Fruit fly (Drosophila melanogaster) whole organism, prepupa: ENCODE results near the gene Prosbeta3.

Source experiments
- CG11762 ChIP-seq: fragments of 200-800 bp; sonication (Bioruptor generic); optimal IDR thresholded peaks from 3 replicates; lab custom pipeline; 2016; ENCODE audit warnings: missing biosample characterization, missing genetic modification characterization; ENCODE audit not compliant: insufficient read depth
- CG15336 ChIP-seq: fragments of 200-800 bp; sonication (Bioruptor generic); IDR thresholded peaks from 2 replicates; pipeline ENCODE4 v1.3.6; 2022; ENCODE audit warnings: missing biosample characterization, missing genetic modification characterization
- CG16779 ChIP-seq: fragments of 200-800 bp; sonication (Bioruptor generic); optimal IDR thresholded peaks from 3 replicates; lab custom pipeline; 2017; ENCODE audit warnings: missing biosample characterization, mild to moderate bottlenecking, missing genetic modification characterization
- CG31627 ChIP-seq: fragments of 200-800 bp; sonication (Bioruptor generic); optimal IDR thresholded peaks from 3 replicates; lab custom pipeline; 2016; ENCODE audit warnings: missing biosample characterization, missing genetic modification characterization
- CG3919 ChIP-seq: fragments of 200-800 bp; sonication (Bioruptor generic); optimal IDR thresholded peaks from 3 replicates; lab custom pipeline; 2016; ENCODE audit warnings: missing biosample characterization, missing genetic modification characterization
- CG6163 ChIP-seq: fragments of 200-800 bp; sonication (Bioruptor generic); IDR thresholded peaks from 3 replicates; pipeline ENCODE4 v1.3.6; 2022; ENCODE audit warnings: missing biosample characterization, missing genetic modification characterization
- CG6276 ChIP-seq: fragments of 200-800 bp; sonication (Bioruptor generic); optimal IDR thresholded peaks from 2 replicates; lab custom pipeline; 2017; ENCODE audit warnings: missing biosample characterization, mild to moderate bottlenecking, missing genetic modification characterization
- CG6854 ChIP-seq: fragments of 200-800 bp; sonication (Bioruptor generic); optimal IDR thresholded peaks from 2 replicates; lab custom pipeline; 2017; ENCODE audit warnings: missing biosample characterization, mild to moderate bottlenecking, missing genetic modification characterization
- CG8119 ChIP-seq: fragments of 200-800 bp; sonication (Bioruptor generic); IDR thresholded peaks from 3 replicates; pipeline ENCODE4 v1.3.6; 2022; ENCODE audit warnings: missing biosample characterization, missing genetic modification characterization
- CG8319 ChIP-seq: fragments of 200-800 bp; sonication (Bioruptor generic); optimal IDR thresholded peaks from 3 replicates; lab custom pipeline; 2016; ENCODE audit warnings: missing biosample characterization, missing genetic modification characterization
- CG9139 ChIP-seq: fragments of 200-800 bp; sonication (Bioruptor generic); optimal IDR thresholded peaks from 3 replicates; lab custom pipeline; 2017; ENCODE audit warnings: missing biosample characterization, mild to moderate bottlenecking, missing genetic modification characterization
- Eip78C ChIP-seq: fragments of 200-800 bp; sonication (Bioruptor generic); peaks from one replicate; lab custom pipeline; 2016; ENCODE audit warnings: missing biosample characterization, missing genetic modification characterization
- Eip93F ChIP-seq: fragments of 200-800 bp; sonication (Bioruptor generic); optimal IDR thresholded peaks from 2 replicates; lab custom pipeline; 2016; ENCODE audit warnings: missing biosample characterization, mild to moderate bottlenecking, missing genetic modification characterization
- Ets21C ChIP-seq: fragments of 200-800 bp; sonication (Bioruptor generic); optimal IDR thresholded peaks from 3 replicates; lab custom pipeline; 2016; ENCODE audit warnings: missing biosample characterization, missing genetic modification characterization
- Ets96B ChIP-seq: fragments of 200-800 bp; optimal IDR thresholded peaks from 2 replicates; lab custom pipeline; 2019; ENCODE audit warnings: missing biosample characterization, mild to moderate bottlenecking, missing genetic modification characterization, moderate library complexity
- Hr38 ChIP-seq: sonication (Bioruptor generic); optimal IDR thresholded peaks from 2 replicates; lab custom pipeline; 2016; ENCODE audit warnings: missing biosample characterization, missing genetic modification characterization
- Hr39 ChIP-seq: fragments of 200-800 bp; sonication (Bioruptor generic); optimal IDR thresholded peaks from 2 replicates; lab custom pipeline; 2016; ENCODE audit warnings: missing biosample characterization, missing genetic modification characterization
- OdsH ChIP-seq: fragments of 200-800 bp; sonication (Bioruptor generic); optimal IDR thresholded peaks from 3 replicates; lab custom pipeline; 2016; ENCODE audit warnings: missing biosample characterization, missing genetic modification characterization
- Sox14 ChIP-seq: fragments of 200-800 bp; sonication (Bioruptor generic); optimal IDR thresholded peaks from 3 replicates; lab custom pipeline; 2016; ENCODE audit warnings: missing biosample characterization, missing genetic modification characterization
- Sox15 ChIP-seq: fragments of 200-800 bp; sonication (Bioruptor generic); optimal IDR thresholded peaks from 3 replicates; lab custom pipeline; 2016; ENCODE audit warnings: missing biosample characterization, missing genetic modification characterization
- cyc ChIP-seq: fragments of 200-800 bp; sonication (Bioruptor generic); optimal IDR thresholded peaks from 3 replicates; lab custom pipeline; 2016; ENCODE audit warnings: missing biosample characterization, missing genetic modification characterization
- eg ChIP-seq: fragments of 200-800 bp; sonication (Bioruptor generic); IDR thresholded peaks from 3 replicates; pipeline ENCODE4 v1.3.6; 2022; ENCODE audit warnings: missing biosample characterization, missing genetic modification characterization
- esn ChIP-seq: fragments of 200-800 bp; sonication (Bioruptor generic); optimal IDR thresholded peaks from 2 replicates; lab custom pipeline; 2016; ENCODE audit warnings: missing biosample characterization, mild to moderate bottlenecking, missing genetic modification characterization, moderate library complexity
- fd59A ChIP-seq: fragments of 200-800 bp; sonication (Bioruptor generic); optimal IDR thresholded peaks from 2 replicates; lab custom pipeline; 2017; ENCODE audit warnings: missing biosample characterization, mild to moderate bottlenecking, missing genetic modification characterization, missing genetic modification reagents
- fd85E ChIP-seq: fragments of 200-800 bp; sonication (Bioruptor generic); optimal IDR thresholded peaks from 3 replicates; lab custom pipeline; 2016; ENCODE audit warnings: missing biosample characterization, missing genetic modification characterization
- fkh ChIP-seq: fragments of 200-800 bp; sonication (Bioruptor generic); optimal IDR thresholded peaks from 3 replicates; lab custom pipeline; 2017; ENCODE audit warnings: missing biosample characterization, mild to moderate bottlenecking, missing genetic modification characterization, moderate library complexity
- lz ChIP-seq: fragments of 200-800 bp; sonication (Bioruptor generic); optimal IDR thresholded peaks from 3 replicates; lab custom pipeline; 2016; ENCODE audit warnings: missing biosample characterization, missing genetic modification characterization
- net ChIP-seq: fragments of 200-800 bp; sonication (Bioruptor generic); optimal IDR thresholded peaks from 3 replicates; lab custom pipeline; 2016; ENCODE audit warnings: missing biosample characterization, missing genetic modification characterization
- salr ChIP-seq, 2 experiments: fragments of 200-800 bp; sonication (Bioruptor generic); optimal IDR thresholded peaks; 3 replicates each; lab custom pipeline; 2016 to 2018; ENCODE audit warnings: missing biosample characterization in 2 of 2, missing genetic modification characterization in 2 of 2, mild to moderate bottlenecking in 1 of 2
- spab ChIP-seq: fragments of 200-800 bp; sonication (Bioruptor generic); optimal IDR thresholded peaks from 2 replicates; lab custom pipeline; 2017; ENCODE audit warnings: missing biosample characterization, mild to moderate bottlenecking, missing genetic modification characterization, missing genetic modification reagents
- ss ChIP-seq, 2 experiments: fragments of 200-800 bp; sonication (Bioruptor generic); optimal IDR thresholded peaks; 2 replicates in 1 of 2; 3 replicates in 1 of 2; lab custom pipeline; 2017 to 2018; ENCODE audit warnings: mild to moderate bottlenecking in 2 of 2, missing biosample characterization in 2 of 2, missing genetic modification characterization in 2 of 2, moderate library complexity in 1 of 2
- vri ChIP-seq: fragments of 200-800 bp; sonication (Bioruptor generic); optimal IDR thresholded peaks from 3 replicates; lab custom pipeline; 2016; ENCODE audit warnings: missing biosample characterization, mild to moderate bottlenecking, missing genetic modification characterization

Gene Prosbeta3

DNA sequence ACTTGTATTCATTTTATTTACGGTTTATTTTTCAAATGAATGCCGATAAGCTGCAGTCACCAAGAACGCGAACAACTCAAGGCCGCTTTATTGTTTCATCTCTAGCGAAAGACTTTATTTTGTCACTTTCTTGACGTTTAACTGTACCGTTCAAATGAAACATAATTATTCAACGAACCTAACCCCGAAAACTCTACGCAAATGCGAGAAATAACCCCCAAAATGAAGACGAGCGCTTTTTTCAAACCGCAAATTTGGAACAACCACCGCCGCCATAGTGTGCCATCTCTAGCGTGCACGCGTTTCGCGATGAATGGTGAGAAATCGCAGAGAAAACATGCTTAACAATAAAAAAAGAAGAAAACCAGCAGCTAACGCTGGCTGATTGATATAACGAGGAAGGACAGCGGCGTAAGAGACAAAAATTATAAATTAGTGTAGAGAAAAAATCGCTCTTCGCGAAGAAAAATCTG lies 21.4 kb downstream of the Prosbeta3 start, which contains the start of gene CG11970:
CG11970 (plus strand) TSS at position 117 of the 473 bp plus-strand sequence.
- TF ChIP-seq Hr39 (GFP tag; lab: Kevin White, UChicago) (peak; percentile 61), lz (GFP tag; lab: Kevin White, UChicago) (peak; percentile 39), CG8319 (peak; percentile 11), Eip78C (GFP tag; lab: Kevin White, UChicago) (no peak), net (GFP tag; lab: Kevin White, UChicago) (no peak), Eip93F (GFP tag; lab: Kevin White, UChicago) (no peak), esn (GFP tag; lab: Kevin White, UChicago) (peak; percentile 58), eg (GFP tag; lab: Robert Waterston, UW) (peak; percentile 53; the same call in 2 of the 3 replicates), Sox14 (GFP tag; lab: Kevin White, UChicago) (peak; percentile 32), CG8119 (GFP tag; lab: Robert Waterston, UW) (0 out of 3 replicates have a peak, but pooled peaks have one; percentile 21), CG6854 (GFP tag; lab: Kevin White, UChicago) (peak; percentile 11), Sox15 (peak; percentile 25), cyc (GFP tag; lab: Kevin White, UChicago) (peak; percentile 44), CG6163 (no peak), Ets96B (peak; percentile 8), salr (GFP tag; optimal IDR thresholded peaks at IDR 0.05; lab: Kevin White, UChicago) (no peak), vri (GFP tag; lab: Kevin White, UChicago) (no peak), CG31627 (GFP tag; lab: Kevin White, UChicago) (peak; percentile 46), CG11762 (GFP tag; lab: Kevin White, UChicago) (no peak), CG15336 (GFP tag; lab: Robert Waterston, UW) (0 out of 2 replicates have a peak, but pooled peaks have one; percentile 22)

DNA sequence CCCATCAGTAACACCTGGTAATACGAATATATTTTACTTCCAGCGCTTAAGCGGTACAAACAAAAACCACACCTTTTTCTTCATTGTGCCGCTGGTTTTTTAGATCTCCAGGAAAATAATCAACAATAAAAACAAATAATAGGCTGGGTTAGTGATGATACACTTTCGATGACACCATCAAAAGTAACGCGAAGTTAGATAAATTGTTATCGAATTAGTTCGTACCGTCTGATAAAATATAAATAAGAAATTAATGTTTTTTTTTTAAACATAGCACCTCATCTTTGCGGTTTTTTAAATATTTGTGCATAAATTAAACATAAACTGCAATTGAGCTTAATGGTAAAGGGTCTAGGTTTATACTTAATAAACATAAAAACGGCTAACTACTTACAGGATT lies 21.9 kb downstream of the Prosbeta3 start, which contains the start of gene RagA-B:
RagA-B (minus strand) TSS at position 175 of the 400 bp plus-strand sequence.
- no peak for TF ChIP-seq cyc (GFP tag; lab: Kevin White, UChicago)
- TF ChIP-seq fkh (GFP tag; lab: Kevin White, UChicago), result peak; percentile 33

DNA sequence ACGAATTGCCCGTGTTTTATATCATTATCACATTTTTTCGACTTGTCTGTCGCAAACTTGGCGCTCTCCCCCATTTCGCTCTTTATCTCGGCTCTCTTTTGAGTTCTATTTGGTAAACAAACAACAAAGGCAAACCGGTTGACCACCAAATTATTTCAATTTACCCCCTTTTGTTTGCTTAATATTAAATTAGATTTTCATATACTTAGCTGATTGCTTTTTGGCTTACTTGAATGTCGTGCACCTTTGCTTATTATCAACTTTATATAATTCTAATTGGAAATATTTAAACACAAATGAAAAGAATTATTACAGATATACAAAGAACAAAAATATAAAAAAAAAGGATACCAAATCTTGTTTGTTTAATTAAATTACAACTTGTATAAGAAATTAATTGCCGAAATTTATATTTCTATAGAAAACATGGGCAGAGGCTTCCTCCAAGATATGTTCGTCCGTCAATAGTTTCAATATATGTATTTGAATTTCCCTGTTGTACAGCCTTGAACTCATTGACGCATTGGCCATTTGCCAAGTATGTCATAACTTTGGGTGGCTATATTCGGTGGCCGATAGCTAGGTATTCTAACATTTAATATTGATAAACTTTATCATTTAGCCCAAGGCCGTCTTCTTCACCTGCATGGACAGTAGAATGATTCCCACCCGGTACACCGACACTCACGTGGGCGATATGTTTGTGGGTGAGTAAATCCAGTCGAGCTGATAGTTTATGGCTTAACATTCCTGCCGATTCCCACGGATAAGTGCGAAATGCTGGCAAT lies 24.6 kb downstream of the Prosbeta3 start:
- no peak for TF ChIP-seq lz (GFP tag; lab: Kevin White, UChicago)
- TF ChIP-seq CG9139 (GFP tag; lab: Kevin White, UChicago), result no peak
- peak; percentile 25 for TF ChIP-seq fkh (GFP tag; lab: Kevin White, UChicago)

DNA sequence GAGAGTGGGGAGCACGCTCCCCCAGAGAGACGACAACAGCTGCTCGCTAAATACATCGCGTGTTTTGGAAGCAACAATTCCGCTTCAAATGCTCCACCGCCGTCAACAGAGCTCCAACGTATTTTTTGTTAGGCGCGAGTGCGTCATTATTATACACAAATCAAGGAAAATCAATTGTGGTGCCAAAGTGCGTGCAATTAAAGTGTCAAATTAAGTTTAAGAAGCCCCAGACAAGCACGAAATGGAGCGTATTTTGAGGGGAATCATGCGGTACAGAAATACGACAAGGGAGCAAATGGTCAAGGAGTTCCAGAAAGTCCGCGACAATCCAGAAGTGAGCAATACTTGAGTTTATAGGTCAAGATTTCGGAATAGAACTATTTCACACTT lies 25.3 kb downstream of the Prosbeta3 start, which contains the start of gene CAHbeta:
CAHbeta (plus strand) TSS at position 85 of the 390 bp plus-strand sequence.
- TF ChIP-seq Eip93F (GFP tag; lab: Kevin White, UChicago) (no peak), ss (GFP tag; optimal IDR thresholded peaks at IDR 0.05; lab: Kevin White, UChicago) (peak in 1 of 2 experiments; percentile 40), fd85E (GFP tag; lab: Kevin White, UChicago) (no peak), Eip78C (GFP tag; lab: Kevin White, UChicago) (peak; percentile 43), CG16779 (tag; lab: Kevin White, UChicago) (peak; percentile 34), CG11762 (GFP tag; lab: Kevin White, UChicago) (no peak), eg (GFP tag; lab: Robert Waterston, UW) (peak; percentile 58; the same call in 2 of the 3 replicates), CG8319 (no peak), spab (no peak), Hr38 (no peak), CG3919 (no peak), fd59A (GFP tag; lab: Kevin White, UChicago) (no peak), cyc (GFP tag; lab: Kevin White, UChicago) (no peak), OdsH (no peak), Ets21C (GFP tag; lab: Kevin White, UChicago) (no peak), CG6276 (peak; percentile 20)
- TF ChIP-seq, all 60 proteins: peak for 5
